Worm (Caenorhabditis elegans): Measurements from ENCODE around the gene nhr-230.

nhr-230 gene

DNA sequence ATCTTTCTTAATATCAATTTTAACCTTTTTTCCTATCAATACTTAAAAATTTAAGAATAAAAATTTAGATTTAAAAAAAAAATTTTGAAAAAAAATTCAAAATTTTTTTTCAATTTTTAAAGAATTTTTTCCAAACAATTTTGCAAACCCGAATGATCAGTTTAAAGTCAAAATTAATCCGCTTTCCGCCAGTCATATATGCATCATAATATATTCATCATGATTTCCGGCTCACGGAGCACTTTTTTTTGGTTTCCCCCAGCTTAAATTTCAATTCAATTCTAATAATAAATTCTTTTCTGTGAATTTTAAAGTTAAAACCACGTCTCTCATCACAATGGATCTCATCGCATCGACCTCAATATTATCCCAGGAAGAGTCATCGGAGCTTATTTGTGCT lies at the start of gene nhr-230:
nhr-230 (plus strand) TSS at position 301 of the 400 bp plus-strand sequence.
- TF ChIP-seq ceh-82 (tag; optimal IDR thresholded peaks at IDR 0.05) (no peak), fkh-8 (tag; optimal IDR thresholded peaks at IDR 0.05) (peak; percentile 1), nhr-84 (tag; optimal IDR thresholded peaks at IDR 0.05) (no peak), vab-15 (tag; optimal IDR thresholded peaks at IDR 0.05) (no peak), unc-30 (tag; optimal IDR thresholded peaks at IDR 0.05) (no peak), ztf-4 (tag; optimal IDR thresholded peaks at IDR 0.05) (no peak), lin-35 (GFP tag; optimal IDR thresholded peaks at IDR 0.05) (no peak), dsc-1 (tag; optimal IDR thresholded peaks at IDR 0.05) (peak; percentile 4)

ce11 chrV:18800811-18801210 lies 45.8 kb upstream of the nhr-230 start, which contains the start of gene nhr-170:
TSS of gene nhr-170 (minus strand) at chrV:18800826.
- TF ChIP-seq nhr-90 (tag; optimal IDR thresholded peaks at IDR 0.05; ENCODE audit: poor library complexity), result no peak
- TF ChIP-seq unc-130 (tag; optimal IDR thresholded peaks at IDR 0.05), result no peak
- TF ChIP-seq lin-15B (tag; optimal IDR thresholded peaks at IDR 0.05), result no peak
- TF ChIP-seq nhr-77 (tag; optimal IDR thresholded peaks at IDR 0.05), result no peak
- no peak for TF ChIP-seq nhr-84 (tag; optimal IDR thresholded peaks at IDR 0.05)
- TF ChIP-seq mef-2 (tag; optimal IDR thresholded peaks at IDR 0.05), result no peak
- no peak for TF ChIP-seq Y116A8C.19 (tag; optimal IDR thresholded peaks at IDR 0.05; ENCODE audit: borderline replicate concordance)
- TF ChIP-seq ces-1 (GFP tag; optimal IDR thresholded peaks at IDR 0.05), result no peak
- no peak for TF ChIP-seq alr-1 (tag; optimal IDR thresholded peaks at IDR 0.05; ENCODE audit: borderline replicate concordance)
- TF ChIP-seq jun-1 (tag; optimal IDR thresholded peaks at IDR 0.05), result no peak
- TF ChIP-seq nhr-11 (tag; optimal IDR thresholded peaks at IDR 0.05), result no peak
- TF ChIP-seq hlh-4 (tag; optimal IDR thresholded peaks at IDR 0.05), result no peak
- no peak for TF ChIP-seq isw-1 (GFP tag; IDR thresholded peaks at IDR 0.05)
- no peak for TF ChIP-seq vab-15 (tag; optimal IDR thresholded peaks at IDR 0.05)
- TF ChIP-seq nhr-19 (GFP tag; conservative IDR thresholded peaks at IDR 0.05), result no peak
- no peak for TF ChIP-seq snpc-4 (tag; optimal IDR thresholded peaks at IDR 0.05)
- TF ChIP-seq xbp-1 (tag; optimal IDR thresholded peaks at IDR 0.05), result no peak
- no peak for TF ChIP-seq nhr-28 (tag; optimal IDR thresholded peaks at IDR 0.05)
- no peak for TF ChIP-seq lin-14 (GFP tag; optimal IDR thresholded peaks at IDR 0.05)

DNA sequence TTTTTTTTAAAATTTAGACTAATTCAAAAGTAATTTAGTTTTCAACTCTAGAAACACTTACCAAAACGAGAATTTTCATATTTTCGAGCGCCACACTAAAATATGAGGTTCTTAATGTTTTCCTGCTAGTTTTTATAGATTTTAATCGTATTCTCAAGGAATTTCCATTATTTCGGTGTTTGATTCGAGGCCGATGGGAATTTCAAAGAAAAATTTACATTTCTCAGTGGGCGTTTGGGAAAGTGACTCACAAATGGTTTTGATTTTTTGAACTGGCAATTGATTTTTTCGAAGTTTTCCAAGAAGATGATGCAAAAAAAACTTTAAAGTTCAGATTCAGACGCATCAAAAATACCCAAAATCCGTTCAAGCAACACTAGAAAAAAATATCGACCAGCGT lies 44.5 kb upstream of the nhr-230 start, which contains the start of gene C54E10.11:
C54E10.11 (minus strand) TSS at position 101 of the 400 bp plus-strand sequence.
- TF ChIP-seq alr-1 (tag; optimal IDR thresholded peaks at IDR 0.05; ENCODE audit: borderline replicate concordance) (no peak), tlp-1 (tag; optimal IDR thresholded peaks at IDR 0.05) (no peak), xbp-1 (tag; optimal IDR thresholded peaks at IDR 0.05) (no peak), elt-2 (tag; optimal IDR thresholded peaks at IDR 0.05) (no peak), nhr-90 (tag; optimal IDR thresholded peaks at IDR 0.05; ENCODE audit: poor library complexity) (no peak), ceh-63 (GFP tag; optimal IDR thresholded peaks at IDR 0.05) (no peak), lin-15B (tag; optimal IDR thresholded peaks at IDR 0.05) (no peak), aha-1 (tag; optimal IDR thresholded peaks at IDR 0.05) (no peak), unc-98 (GFP tag; IDR thresholded peaks at IDR 0.05) (no peak), snpc-4 (tag; optimal IDR thresholded peaks at IDR 0.05) (no peak), hpl-2 (GFP tag; optimal IDR thresholded peaks at IDR 0.05) (no peak), nhr-11 (tag; optimal IDR thresholded peaks at IDR 0.05) (no peak), fos-1 (tag; optimal IDR thresholded peaks at IDR 0.05) (no peak), irx-1 (tag; optimal IDR thresholded peaks at IDR 0.05) (no peak), mab-9 (GFP tag; IDR thresholded peaks at IDR 0.05) (no peak), mdl-1 (tag; optimal IDR thresholded peaks at IDR 0.05) (no peak), aly-2 (tag; optimal IDR thresholded peaks at IDR 0.05) (no peak), C34B4.2 (tag; optimal IDR thresholded peaks at IDR 0.05) (no peak)

DNA sequence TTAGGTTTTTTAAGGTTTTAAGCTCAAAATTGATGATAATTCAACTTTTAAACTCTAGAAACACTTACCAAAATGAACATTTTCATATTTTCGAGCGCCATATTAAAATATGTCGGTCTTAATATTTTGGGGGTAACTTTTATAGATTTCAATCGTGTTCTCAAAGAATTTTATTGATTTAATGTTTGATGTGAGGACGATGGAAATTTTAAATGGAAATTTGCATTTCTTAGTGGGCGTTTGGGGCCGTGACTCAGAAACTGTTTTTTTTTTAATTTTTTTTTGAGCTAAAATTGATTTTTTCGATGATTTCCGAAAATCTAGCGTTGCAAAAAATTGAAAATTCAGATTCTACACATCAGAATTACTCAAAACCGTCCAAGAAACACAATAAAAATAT lies 43.3 kb upstream of the nhr-230 start, which contains the start of gene C54E10.10:
C54E10.10 (minus strand) TSS at position 101 of the 400 bp plus-strand sequence.
- TF ChIP-seq nhr-76 (tag; optimal IDR thresholded peaks at IDR 0.05), result no peak
- TF ChIP-seq efl-1 (optimal IDR thresholded peaks at IDR 0.05), result no peak
- TF ChIP-seq efl-1 (GFP tag; optimal IDR thresholded peaks at IDR 0.05 in 1 of 2), result peak in 1 of 2 experiments; percentile 16

All from whole organism, L1 larva.